Worm (Caenorhabditis elegans): ENCODE results near the gene str-204.

DNA sequence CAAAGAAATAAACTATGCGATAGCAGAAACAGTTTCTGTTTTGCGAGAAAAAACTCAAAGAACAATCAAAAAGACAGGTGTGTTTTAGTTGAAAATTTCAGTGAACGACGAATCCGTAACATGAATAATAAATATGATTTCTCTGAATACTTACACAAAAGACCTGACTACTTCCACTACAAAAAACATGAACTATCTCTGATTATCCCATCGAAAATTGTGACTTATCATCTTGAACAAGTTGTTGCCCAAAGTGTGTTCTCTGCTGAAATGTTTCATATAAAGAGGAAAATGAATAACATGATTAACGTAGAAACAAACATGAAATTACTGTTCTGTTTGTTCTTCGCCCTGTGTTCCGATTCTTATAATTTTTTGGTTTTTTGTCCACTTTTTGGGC is 7.2 kb downstream of the str-204 start, which contains the start of gene ugt-36:
- no peak for TF ChIP-seq elt-3 (tag; optimal IDR thresholded peaks at IDR 0.05)
- TF ChIP-seq sptf-1 (tag; optimal IDR thresholded peaks at IDR 0.05): no peak
- no peak for TF ChIP-seq nhr-12 (tag; optimal IDR thresholded peaks at IDR 0.05)
- no peak for TF ChIP-seq pha-4 (tag; optimal IDR thresholded peaks at IDR 0.05)
- TF ChIP-seq nhr-76 (tag; optimal IDR thresholded peaks at IDR 0.05): no peak
- no peak for TF ChIP-seq lsy-2 (tag; optimal IDR thresholded peaks at IDR 0.05)
- TF ChIP-seq tbx-8 (GFP tag; optimal IDR thresholded peaks at IDR 0.05): no peak
- TF ChIP-seq ztf-11 (tag; optimal IDR thresholded peaks at IDR 0.05): no peak
- TF ChIP-seq unc-62 (GFP tag; optimal IDR thresholded peaks at IDR 0.05): no peak
- no peak for TF ChIP-seq ceh-39 (tag; optimal IDR thresholded peaks at IDR 0.05)
